Fruit fly (Drosophila melanogaster): ENCODE measurements around the gene Cpr78Cb.

DNA sequence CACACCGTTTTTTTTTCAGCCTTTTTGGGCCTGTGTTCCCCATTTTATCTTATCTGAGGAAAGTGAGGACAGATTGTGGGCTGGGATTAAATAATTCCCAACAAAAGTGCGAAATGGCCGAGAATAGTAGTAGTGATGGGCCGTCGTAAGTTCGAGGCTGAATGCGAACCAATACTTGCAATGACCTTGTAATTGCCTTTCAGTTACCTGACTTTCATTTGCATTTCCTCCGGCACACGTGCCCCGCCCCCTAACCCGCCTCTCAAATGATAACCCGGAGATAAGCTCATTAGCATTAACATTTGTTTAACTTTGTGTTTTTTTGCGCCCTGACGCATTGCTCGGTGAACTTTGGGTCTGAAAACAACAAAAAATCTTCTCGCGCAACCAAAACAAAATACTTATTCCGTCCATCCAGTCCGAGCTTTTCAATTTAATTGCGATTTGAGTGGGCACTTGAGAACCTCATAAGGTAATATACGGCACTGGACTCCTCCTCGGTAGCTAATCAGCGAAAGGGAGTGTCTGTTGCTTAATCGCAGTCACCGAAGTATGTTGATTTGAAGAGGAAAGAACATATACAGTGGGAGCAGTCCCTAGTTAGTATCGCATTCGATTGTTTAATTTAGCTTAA is 16.3 kb upstream of the Cpr78Cb start:
- TF ChIP-seq sage (GFP tag; optimal IDR thresholded peaks at IDR 0.05), result no peak
- TF ChIP-seq GATAd (GFP tag; optimal IDR thresholded peaks at IDR 0.05), result no peak
- TF ChIP-seq fru (GFP tag; optimal IDR thresholded peaks at IDR 0.05), result no peak
- TF ChIP-seq HLH106 (tag; optimal IDR thresholded peaks at IDR 0.05), result no peak
- TF ChIP-seq tai (GFP tag; optimal IDR thresholded peaks at IDR 0.05), result no peak
- TF ChIP-seq CG9705 (GFP tag; optimal IDR thresholded peaks at IDR 0.05), result no peak
- TF ChIP-seq psq (GFP tag; optimal IDR thresholded peaks at IDR 0.05), result no peak
- no peak for TF ChIP-seq dmrt93B (GFP tag; optimal IDR thresholded peaks at IDR 0.05)
- no peak for TF ChIP-seq Hr78 (GFP tag; optimal IDR thresholded peaks at IDR 0.05)
- no peak for TF ChIP-seq brk (GFP tag; optimal IDR thresholded peaks at IDR 0.05)
- peak; percentile 15 for TF ChIP-seq h (GFP tag; optimal IDR thresholded peaks at IDR 0.05)

Measured in whole organism, wandering third instar larva.